Fruit fly (Drosophila melanogaster) S2 (cell line): ENCODE results near the gene CG3156.

Experiments
- CG8478 ChIP-seq: fragments of >200 bp; optimal IDR thresholded peaks from 2 replicates; lab custom pipeline; 2018
- CTCF ChIP-seq, 2 experiments: fragments of >200 bp; optimal IDR thresholded peaks; 2 replicates each; lab custom pipeline; 2018

dm6 chrX:460447-460846 is 27.2 kb upstream of the CG3156 start, which contains the start of gene ase:
- TF ChIP-seq CG8478 (lab: Kevin White, UChicago), result no peak
- no peak for TF ChIP-seq CTCF (optimal IDR thresholded peaks at IDR 0.05; lab: Kevin White, UChicago)
